Comparison of ENCODE assay signal across 6 fruit fly cellular contexts in the genomic region with DNA sequence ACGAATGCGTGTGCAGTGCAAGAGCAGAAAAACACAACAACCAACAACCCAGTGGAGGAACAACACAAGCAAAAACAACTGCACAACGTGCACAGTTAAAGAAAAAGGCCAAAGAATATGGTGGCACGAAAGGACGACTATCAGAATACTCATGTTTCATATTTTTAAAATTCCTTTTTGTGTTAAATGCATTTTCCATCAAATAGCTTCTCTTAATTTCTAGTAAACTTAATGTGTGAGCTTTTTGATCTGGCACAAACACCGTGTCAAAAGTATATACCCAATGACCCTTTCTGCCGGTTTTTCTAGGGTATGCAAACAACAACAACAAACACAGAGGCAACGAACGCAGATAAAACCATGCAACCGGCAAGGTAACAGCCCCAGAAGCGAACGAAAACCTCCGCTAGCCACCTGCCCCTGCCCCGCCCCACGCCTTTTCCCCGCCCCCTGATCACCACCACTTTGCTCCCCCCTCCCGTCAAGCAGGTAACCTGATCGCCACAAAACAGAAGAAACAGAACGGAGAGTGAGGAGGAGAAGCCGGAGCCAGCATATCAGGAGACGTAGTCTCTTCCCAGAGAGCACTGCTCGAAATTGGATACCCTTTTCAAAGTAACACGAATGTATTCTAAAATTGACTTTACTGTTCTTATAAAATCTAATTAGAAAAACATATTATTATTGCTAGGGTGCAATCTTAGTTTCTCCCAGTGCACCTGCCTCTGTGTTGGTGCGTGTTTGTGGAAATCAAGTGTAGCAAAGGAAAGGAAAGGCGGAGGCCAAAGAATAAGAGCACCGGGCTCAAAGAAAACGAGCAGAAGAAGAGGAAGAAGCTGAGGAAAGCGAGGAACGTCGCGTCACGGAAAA.
TF ChIP-seq lines count a peak whose summit lies in the region.

No protein-coding gene starts in this region.

- TF ChIP-seq CTCF in whole organism, embryonic (GFP tag; optimal IDR thresholded peaks at IDR 0.05; lab: Kevin White, UChicago), result peak; percentile 7

TF ChIP-seq in whole organism, 6 proteins besides CTCF, POLR2A, EP300 and RAD21:
- peak; percentile 95 for TF ChIP-seq pan (optimal IDR thresholded peaks at IDR 0.05; lab: Kevin White, UChicago)
- TF ChIP-seq Dll (optimal IDR thresholded peaks at IDR 0.05; lab: Kevin White, UChicago), result no peak
- TF ChIP-seq EcR (GFP tag; optimal IDR thresholded peaks at IDR 0.05; lab: Kevin White, UChicago), result peak in 1 of 2 experiments; percentile 62
- no peak for TF ChIP-seq psq (optimal IDR thresholded peaks at IDR 0.05; lab: Kevin White, UChicago)

TF ChIP-seq in whole organism, adult, 20 proteins besides CTCF, POLR2A, EP300 and RAD21:
- peak; percentile 39 for TF ChIP-seq tj (GFP tag; optimal IDR thresholded peaks at IDR 0.05; lab: Kevin White, UChicago)
- TF ChIP-seq Mnt (GFP tag; optimal IDR thresholded peaks at IDR 0.05; lab: Kevin White, UChicago), result no peak

TF ChIP-seq in whole organism, embryonic, 481 proteins besides CTCF, POLR2A, EP300 and RAD21 (continues in another document):
- TF ChIP-seq scrt (GFP tag; optimal IDR thresholded peaks at IDR 0.05; lab: Kevin White, UChicago) (no peak), nerfin-2 (GFP tag; IDR thresholded peaks at IDR 0.05; lab: Robert Waterston, UW; ENCODE audit: partially characterized antibody) (no peak), Mes4 (GFP tag; optimal IDR thresholded peaks at IDR 0.05; lab: Kevin White, UChicago) (peak; percentile 88), Dip2 (GFP tag; IDR thresholded peaks at IDR 0.05; lab: Robert Waterston, UW) (no peak), Dll (GFP tag; IDR thresholded peaks at IDR 0.05; lab: Robert Waterston, UW; ENCODE audit: partially characterized antibody) (no peak), btn (GFP tag; optimal IDR thresholded peaks at IDR 0.05; lab: Kevin White, UChicago) (peak; percentile 93), CG31441 (GFP tag; IDR thresholded peaks at IDR 0.05; lab: Robert Waterston, UW) (peak; percentile 95), YL-1 (GFP tag; optimal IDR thresholded peaks at IDR 0.05; lab: Kevin White, UChicago) (peak; percentile 68), CG10267 (tag; optimal IDR thresholded peaks at IDR 0.05; lab: Kevin White, UChicago) (peak; percentile 87), HHEX (GFP tag; optimal IDR thresholded peaks at IDR 0.05; lab: Kevin White, UChicago) (peak; percentile 72), CG17361 (GFP tag; IDR thresholded peaks at IDR 0.05; lab: Robert Waterston, UW) (peak; percentile 96), Xrp1 (GFP tag; IDR thresholded peaks at IDR 0.05; lab: Robert Waterston, UW) (peak; percentile 95), CG12769 (tag; optimal IDR thresholded peaks at IDR 0.05; lab: Kevin White, UChicago) (peak; percentile 69), CG18262 (tag; optimal IDR thresholded peaks at IDR 0.05; lab: Kevin White, UChicago) (peak; percentile 95), sim (GFP tag; IDR thresholded peaks at IDR 0.05; lab: Robert Waterston, UW) (peak; percentile 91), PHDP (tag; optimal IDR thresholded peaks at IDR 0.05; lab: Kevin White, UChicago) (peak; percentile 86), CG6689 (GFP tag; IDR thresholded peaks at IDR 0.05; lab: Robert Waterston, UW) (peak; percentile 92), CG11695 (GFP tag; IDR thresholded peaks at IDR 0.05; lab: Robert Waterston, UW) (peak; percentile 66)

TF ChIP-seq in whole organism, prepupa, 60 proteins besides CTCF, POLR2A, EP300 and RAD21 (continues in another document):
- peak; percentile 98 for TF ChIP-seq CG31627 (GFP tag; optimal IDR thresholded peaks at IDR 0.05; lab: Kevin White, UChicago)
- peak; percentile 96 for TF ChIP-seq CG1621 (tag; optimal IDR thresholded peaks at IDR 0.05; lab: Kevin White, UChicago)
- peak; percentile 91 for TF ChIP-seq CG15336 (GFP tag; IDR thresholded peaks at IDR 0.05; lab: Robert Waterston, UW)
- TF ChIP-seq CG34406 (GFP tag; optimal IDR thresholded peaks at IDR 0.05; lab: Kevin White, UChicago), result peak; percentile 95
- peak; percentile 97 for TF ChIP-seq Ets21C (GFP tag; optimal IDR thresholded peaks at IDR 0.05; lab: Kevin White, UChicago)
- TF ChIP-seq OdsH (GFP tag; optimal IDR thresholded peaks at IDR 0.05; lab: Kevin White, UChicago), result peak; percentile 98
- TF ChIP-seq pdm3 (GFP tag; optimal IDR thresholded peaks at IDR 0.05; lab: Kevin White, UChicago), result peak; percentile 98
- peak; percentile 96 for TF ChIP-seq CG3032 (tag; optimal IDR thresholded peaks at IDR 0.05; lab: Kevin White, UChicago)
- TF ChIP-seq topi (GFP tag; optimal IDR thresholded peaks at IDR 0.05; lab: Kevin White, UChicago), result peak; percentile 95
- peak; percentile 99 for TF ChIP-seq Eip78C (GFP tag; lab: Kevin White, UChicago)
- TF ChIP-seq achi (GFP tag; optimal IDR thresholded peaks at IDR 0.05; lab: Kevin White, UChicago), result peak; percentile 95
- TF ChIP-seq Lpt (GFP tag; optimal IDR thresholded peaks at IDR 0.05; lab: Kevin White, UChicago), result peak; percentile 94
- peak; percentile 95 for TF ChIP-seq Ets96B (tag; optimal IDR thresholded peaks at IDR 0.05; lab: Kevin White, UChicago)
- TF ChIP-seq salr (GFP tag; optimal IDR thresholded peaks at IDR 0.05; lab: Kevin White, UChicago), result peak; percentile 92 to 98
- TF ChIP-seq CG6276 (GFP tag; optimal IDR thresholded peaks at IDR 0.05; lab: Kevin White, UChicago), result peak; percentile 83
- peak; percentile 99 for TF ChIP-seq svp (GFP tag; lab: Kevin White, UChicago)
- TF ChIP-seq lz (GFP tag; optimal IDR thresholded peaks at IDR 0.05; lab: Kevin White, UChicago), result peak; percentile 94
- TF ChIP-seq CG32006 (GFP tag; optimal IDR thresholded peaks at IDR 0.05; lab: Kevin White, UChicago), result peak; percentile 95
- TF ChIP-seq CG11762 (GFP tag; optimal IDR thresholded peaks at IDR 0.05; lab: Kevin White, UChicago; ENCODE audit: insufficient read depth), result peak; percentile 92

TF ChIP-seq in whole organism, pupa, 21 proteins besides CTCF, POLR2A, EP300 and RAD21:
- TF ChIP-seq CG32121 (GFP tag; IDR thresholded peaks at IDR 0.05; lab: Robert Waterston, UW) (peak; percentile 75), CG4496 (GFP tag; IDR thresholded peaks at IDR 0.05; lab: Robert Waterston, UW) (peak; percentile 95), CG9948 (tag; optimal IDR thresholded peaks at IDR 0.05; lab: Kevin White, UChicago) (peak; percentile 94), Pif1B (GFP tag; optimal IDR thresholded peaks at IDR 0.05; lab: Kevin White, UChicago) (peak; percentile 93), CG34367 (tag; optimal IDR thresholded peaks at IDR 0.05; lab: Kevin White, UChicago) (peak; percentile 99), rn (GFP tag; IDR thresholded peaks at IDR 0.05; lab: Robert Waterston, UW) (peak; percentile 95), Snoo (tag; optimal IDR thresholded peaks at IDR 0.05; lab: Kevin White, UChicago) (peak; percentile 94), CG14655 (GFP tag; optimal IDR thresholded peaks at IDR 0.05; lab: Kevin White, UChicago) (peak; percentile 97), CG12605 (GFP tag; IDR thresholded peaks at IDR 0.05; lab: Robert Waterston, UW) (peak; percentile 91), CG15710 (tag; optimal IDR thresholded peaks at IDR 0.05; lab: Kevin White, UChicago) (peak; percentile 97), CG8301 (tag; optimal IDR thresholded peaks at IDR 0.05; lab: Kevin White, UChicago) (peak; percentile 94), CG17806 (tag; optimal IDR thresholded peaks at IDR 0.05; lab: Kevin White, UChicago) (peak; percentile 95), CG13204 (GFP tag; optimal IDR thresholded peaks at IDR 0.05; lab: Kevin White, UChicago) (peak; percentile 89), CG8159 (tag; optimal IDR thresholded peaks at IDR 0.05; lab: Kevin White, UChicago) (peak; percentile 97), Ets98B (GFP tag; IDR thresholded peaks at IDR 0.05; lab: Robert Waterston, UW) (peak; percentile 91), Pif1A (GFP tag; optimal IDR thresholded peaks at IDR 0.05; lab: Kevin White, UChicago) (peak; percentile 95), fd96Ca (GFP tag; IDR thresholded peaks at IDR 0.05; lab: Robert Waterston, UW) (peak; percentile 96), EcR (GFP tag; optimal IDR thresholded peaks at IDR 0.05; lab: Kevin White, UChicago) (peak; percentile 94), gl (tag; optimal IDR thresholded peaks at IDR 0.05; lab: Kevin White, UChicago) (peak; percentile 95), D1 (tag; optimal IDR thresholded peaks at IDR 0.05; lab: Kevin White, UChicago) (peak; percentile 43), CG10348 (GFP tag; IDR thresholded peaks at IDR 0.05; lab: Robert Waterston, UW) (peak; percentile 55)

TF ChIP-seq in whole organism, wandering third instar larva, 38 proteins besides CTCF, POLR2A, EP300 and RAD21 (continues in another document):
- TF ChIP-seq Hr78 (GFP tag; optimal IDR thresholded peaks at IDR 0.05; lab: Kevin White, UChicago) (no peak), Vsx2 (GFP tag; optimal IDR thresholded peaks at IDR 0.05; lab: Kevin White, UChicago; ENCODE audit: partially characterized antibody) (no peak), Jra (GFP tag; optimal IDR thresholded peaks at IDR 0.05; lab: Kevin White, UChicago) (peak; percentile 51), Hr83 (GFP tag; optimal IDR thresholded peaks at IDR 0.05; lab: Kevin White, UChicago; ENCODE audit: poor library complexity, severe bottlenecking) (peak; percentile 84), sv (GFP tag; optimal IDR thresholded peaks at IDR 0.05; lab: Kevin White, UChicago) (peak; percentile 90), Hnf4 (GFP tag; optimal IDR thresholded peaks at IDR 0.05; lab: Kevin White, UChicago) (peak; percentile 92), HLH106 (tag; optimal IDR thresholded peaks at IDR 0.05; lab: Kevin White, UChicago) (peak; percentile 84), Sp1 (GFP tag; optimal IDR thresholded peaks at IDR 0.05; lab: Kevin White, UChicago) (peak; percentile 90), brk (GFP tag; optimal IDR thresholded peaks at IDR 0.05; lab: Kevin White, UChicago) (peak; percentile 89), usp (GFP tag; optimal IDR thresholded peaks at IDR 0.05; lab: Kevin White, UChicago) (no peak), Mio (GFP tag; optimal IDR thresholded peaks at IDR 0.05; lab: Kevin White, UChicago) (peak; percentile 54), dsf (GFP tag; optimal IDR thresholded peaks at IDR 0.05; lab: Kevin White, UChicago; ENCODE audit: borderline replicate concordance) (peak; percentile 62), dl (GFP tag; optimal IDR thresholded peaks at IDR 0.05; lab: Kevin White, UChicago; ENCODE audit: insufficient read depth in 1 of 2, partially characterized antibody in 2 of 2) (no peak), lola (GFP tag; optimal IDR thresholded peaks at IDR 0.05; lab: Kevin White, UChicago) (no peak), CG9705 (GFP tag; optimal IDR thresholded peaks at IDR 0.05; lab: Kevin White, UChicago) (peak; percentile 75), Dfd (GFP tag; optimal IDR thresholded peaks at IDR 0.05; lab: Kevin White, UChicago) (peak; percentile 79), Rel (GFP tag; optimal IDR thresholded peaks at IDR 0.05; lab: Kevin White, UChicago) (peak; percentile 78), Rel (tag; optimal IDR thresholded peaks at IDR 0.05; lab: Kevin White, UChicago) (peak; percentile 47), sage (GFP tag; optimal IDR thresholded peaks at IDR 0.05; lab: Kevin White, UChicago) (peak; percentile 86), h (GFP tag; optimal IDR thresholded peaks at IDR 0.05; lab: Kevin White, UChicago) (peak; percentile 95), OdsH (GFP tag; optimal IDR thresholded peaks at IDR 0.05; lab: Kevin White, UChicago) (peak; percentile 96), ey (GFP tag; optimal IDR thresholded peaks at IDR 0.05; lab: Kevin White, UChicago) (peak; percentile 98)
